Fruit fly (Drosophila melanogaster) whole organism, embryonic: ENCODE measurements around the gene CG45045.

Experiments
- CG10321 ChIP-seq: fragments of 200-800 bp; sonication (Bioruptor generic); IDR thresholded peaks from 2 replicates; pipeline ENCODE4 v1.3.6; 2022; ENCODE audit warnings: missing biosample characterization, missing genetic modification characterization
- CG10565 ChIP-seq: fragments of 200-800 bp; sonication (Bioruptor generic); optimal IDR thresholded peaks from 3 replicates; lab custom pipeline; 2016; ENCODE audit warnings: missing biosample characterization, mild to moderate bottlenecking, missing genetic modification characterization
- CG11247 ChIP-seq: fragments of 200-800 bp; sonication (Bioruptor generic); IDR thresholded peaks from 2 replicates; pipeline ENCODE4 v1.3.6; 2022; ENCODE audit warnings: missing biosample characterization, missing genetic modification characterization
- CG11723 ChIP-seq: fragments of 200-800 bp; sonication (Bioruptor generic); optimal IDR thresholded peaks from 2 replicates; lab custom pipeline; 2017; ENCODE audit warnings: missing biosample characterization, mild to moderate bottlenecking, missing genetic modification characterization
- CG12769 ChIP-seq: fragments of 200-800 bp; sonication (Bioruptor generic); optimal IDR thresholded peaks from 2 replicates; lab custom pipeline; 2019; ENCODE audit warnings: missing biosample characterization, mild to moderate bottlenecking, missing genetic modification characterization, moderate library complexity
- CG12942 ChIP-seq: fragments of 200-800 bp; sonication (Bioruptor generic); optimal IDR thresholded peaks from 3 replicates; lab custom pipeline; 2016; ENCODE audit warnings: missing biosample characterization, missing genetic modification characterization
- CG16813 ChIP-seq: fragments of 200-800 bp; sonication (Bioruptor generic); IDR thresholded peaks from 3 replicates; pipeline ENCODE4 v1.3.6; 2022; ENCODE audit warnings: missing biosample characterization, missing genetic modification characterization; ENCODE audit not compliant: partially characterized antibody
- CG16815 ChIP-seq: fragments of 200-800 bp; sonication (Bioruptor generic); optimal IDR thresholded peaks from 3 replicates; lab custom pipeline; 2017; ENCODE audit warnings: missing biosample characterization, mild to moderate bottlenecking, missing genetic modification characterization
- CG17361 ChIP-seq: fragments of 200-800 bp; sonication (Bioruptor generic); IDR thresholded peaks from 3 replicates; pipeline ENCODE4 v1.3.6; 2022; ENCODE audit warnings: missing biosample characterization, missing genetic modification characterization
- CG17385 ChIP-seq: fragments of 200-800 bp; sonication (Bioruptor generic); optimal IDR thresholded peaks from 3 replicates; lab custom pipeline; 2018; ENCODE audit warnings: missing biosample characterization, mild to moderate bottlenecking, missing genetic modification characterization
- CG2712 ChIP-seq: fragments of 200-800 bp; optimal IDR thresholded peaks from 3 replicates; lab custom pipeline; 2019; ENCODE audit warnings: missing biosample characterization, mild to moderate bottlenecking, missing genetic modification characterization, moderate library complexity
- CG3281 ChIP-seq: fragments of 200-800 bp; sonication (Bioruptor generic); optimal IDR thresholded peaks from 3 replicates; lab custom pipeline; 2017; ENCODE audit warnings: missing biosample characterization, mild to moderate bottlenecking, missing genetic modification characterization
- CG34224 ChIP-seq: fragments of 200-800 bp; sonication (Bioruptor generic); IDR thresholded peaks from 3 replicates; pipeline ENCODE4 v1.3.6; 2022; ENCODE audit warnings: missing biosample characterization, missing genetic modification characterization; ENCODE audit not compliant: partially characterized antibody
- CG3847 ChIP-seq: fragments of 200-800 bp; sonication (Bioruptor generic); IDR thresholded peaks from 2 replicates; pipeline ENCODE4 v1.3.6; 2022; ENCODE audit warnings: missing biosample characterization, missing genetic modification characterization
- CG4820 ChIP-seq: fragments of 200-800 bp; sonication (Bioruptor generic); optimal IDR thresholded peaks from 3 replicates; lab custom pipeline; 2016; ENCODE audit warnings: missing biosample characterization, missing genetic modification characterization
- CG5180 ChIP-seq: fragments of 200-800 bp; sonication (Bioruptor generic); optimal IDR thresholded peaks from 3 replicates; lab custom pipeline; 2017; ENCODE audit warnings: missing biosample characterization, missing genetic modification characterization, mild to moderate bottlenecking, moderate library complexity, missing genetic modification reagents
- CG6254 ChIP-seq: fragments of 200-800 bp; sonication (Bioruptor generic); optimal IDR thresholded peaks from 3 replicates; lab custom pipeline; 2017; ENCODE audit warnings: mild to moderate bottlenecking, missing biosample characterization, missing genetic modification reagents, missing genetic modification characterization
- CG7786 ChIP-seq: fragments of 200-800 bp; sonication (Bioruptor generic); optimal IDR thresholded peaks from 2 replicates; lab custom pipeline; 2016; ENCODE audit warnings: missing biosample characterization, missing genetic modification characterization
- CG8388 ChIP-seq: fragments of 200-800 bp; sonication (Bioruptor generic); optimal IDR thresholded peaks from 2 replicates; lab custom pipeline; 2019; ENCODE audit warnings: missing biosample characterization, mild to moderate bottlenecking, missing genetic modification characterization, moderate library complexity
- CG9797 ChIP-seq: fragments of 200-800 bp; sonication (Bioruptor generic); optimal IDR thresholded peaks from 3 replicates; lab custom pipeline; 2018; ENCODE audit warnings: missing biosample characterization, mild to moderate bottlenecking, missing genetic modification characterization
- D ChIP-seq, 2 experiments: fragments of 200-800 bp in 1 of 2; fragments of >200 bp in 1 of 2; sonication (Bioruptor generic) in 1 of 2; optimal IDR thresholded peaks; 2 replicates in 1 of 2; 3 replicates in 1 of 2; lab custom pipeline; 2017; ENCODE audit warnings: mild to moderate bottlenecking in 1 of 2, missing biosample characterization in 1 of 2, missing genetic modification characterization in 1 of 2, missing genetic modification reagents in 1 of 2
- Dek ChIP-seq: fragments of 200-800 bp; sonication (Bioruptor generic); optimal IDR thresholded peaks from 3 replicates; lab custom pipeline; 2019; ENCODE audit warnings: missing biosample characterization, mild to moderate bottlenecking, missing genetic modification characterization, moderate library complexity
- Dll ChIP-seq: fragments of 200-800 bp; sonication (Bioruptor generic); IDR thresholded peaks from 4 replicates; pipeline ENCODE4 v1.3.6; 2022; ENCODE audit warnings: missing biosample characterization, missing genetic modification characterization; ENCODE audit not compliant: partially characterized antibody
- Dp ChIP-seq: fragments of 200-800 bp; sonication (Bioruptor generic); optimal IDR thresholded peaks from 2 replicates; lab custom pipeline; 2018; ENCODE audit warnings: missing biosample characterization, mild to moderate bottlenecking, missing genetic modification characterization, moderate library complexity
- Fer2 ChIP-seq: fragments of 200-800 bp; sonication (Bioruptor generic); optimal IDR thresholded peaks from 2 replicates; lab custom pipeline; 2018; ENCODE audit warnings: missing biosample characterization, mild to moderate bottlenecking, missing genetic modification characterization, moderate library complexity
- Gsc ChIP-seq: fragments of 200-800 bp; sonication (Bioruptor generic); IDR thresholded peaks from 2 replicates; pipeline ENCODE4 v1.3.6; 2022; ENCODE audit warnings: missing biosample characterization, missing genetic modification characterization
- HLH4C ChIP-seq: fragments of 200-800 bp; sonication (Bioruptor generic); IDR thresholded peaks from 3 replicates; pipeline ENCODE4 v1.3.6; 2022; ENCODE audit warnings: missing biosample characterization, missing genetic modification characterization; ENCODE audit not compliant: partially characterized antibody
- Lim3 ChIP-seq: fragments of 200-800 bp; sonication (Bioruptor generic); IDR thresholded peaks from 2 replicates; pipeline ENCODE4 v1.3.6; 2022; ENCODE audit warnings: missing biosample characterization, missing genetic modification characterization
- MESR4 ChIP-seq: fragments of 200-800 bp; sonication (Bioruptor generic); optimal IDR thresholded peaks from 2 replicates; lab custom pipeline; 2018; ENCODE audit warnings: missing biosample characterization, mild to moderate bottlenecking, missing genetic modification characterization, moderate library complexity
- Nf-YB ChIP-seq: fragments of 200-800 bp; sonication (Bioruptor generic); optimal IDR thresholded peaks from 3 replicates; lab custom pipeline; 2019; ENCODE audit warnings: missing biosample characterization, mild to moderate bottlenecking, missing genetic modification characterization, moderate library complexity
- Optix ChIP-seq: fragments of 200-800 bp; sonication (Bioruptor generic); IDR thresholded peaks from 3 replicates; pipeline ENCODE4 v1.3.6; 2022; ENCODE audit warnings: missing biosample characterization, missing genetic modification characterization
- Xbp1 ChIP-seq: fragments of 200-800 bp; sonication (Bioruptor generic); optimal IDR thresholded peaks from 3 replicates; lab custom pipeline; 2016; ENCODE audit warnings: missing biosample characterization, mild to moderate bottlenecking, missing genetic modification characterization
- amos ChIP-seq: fragments of 200-800 bp; sonication (Bioruptor generic); IDR thresholded peaks from 2 replicates; pipeline ENCODE4 v1.3.6; 2022; ENCODE audit warnings: missing biosample characterization, missing genetic modification characterization; ENCODE audit not compliant: partially characterized antibody
- bab2 ChIP-seq: fragments of 200-800 bp; sonication (Bioruptor generic); optimal IDR thresholded peaks from 2 replicates; lab custom pipeline; 2016; ENCODE audit warnings: missing biosample characterization, missing genetic modification characterization
- chinmo ChIP-seq: fragments of 200-800 bp; sonication (Bioruptor generic); IDR thresholded peaks from 4 replicates; pipeline ENCODE4 v1.3.6; 2022; ENCODE audit warnings: missing biosample characterization, missing genetic modification characterization; ENCODE audit not compliant: partially characterized antibody
- corto ChIP-seq: fragments of 200-800 bp; sonication (Bioruptor generic); optimal IDR thresholded peaks from 2 replicates; lab custom pipeline; 2016; ENCODE audit warnings: missing biosample characterization, mild to moderate bottlenecking, missing genetic modification characterization, moderate library complexity
- fu2 ChIP-seq: fragments of 200-800 bp; sonication (Bioruptor generic); optimal IDR thresholded peaks from 2 replicates; lab custom pipeline; 2016; ENCODE audit warnings: missing biosample characterization, missing genetic modification characterization
- grau ChIP-seq: fragments of 200-800 bp; optimal IDR thresholded peaks from 3 replicates; lab custom pipeline; 2019; ENCODE audit warnings: missing biosample characterization, mild to moderate bottlenecking, missing genetic modification characterization, moderate library complexity
- gsb-n ChIP-seq: fragments of 200-800 bp; sonication (Bioruptor generic); optimal IDR thresholded peaks from 3 replicates; lab custom pipeline; 2018; ENCODE audit warnings: missing biosample characterization, mild to moderate bottlenecking, missing genetic modification characterization
- lov ChIP-seq, 2 experiments: fragments of 200-800 bp in 1 of 2; fragments of >200 bp in 1 of 2; sonication (Bioruptor generic) in 1 of 2; IDR thresholded peaks in 1 of 2; optimal IDR thresholded peaks in 1 of 2; 2 replicates in 1 of 2; 3 replicates in 1 of 2; pipeline versions ENCODE4 v1.3.6 to Lab custom; 2017 to 2022; ENCODE audit warnings: missing biosample characterization in 1 of 2, missing genetic modification characterization in 1 of 2
- nom ChIP-seq: fragments of 200-800 bp; sonication (Bioruptor generic); optimal IDR thresholded peaks from 2 replicates; lab custom pipeline; 2017; ENCODE audit warnings: missing biosample characterization, missing genetic modification characterization, mild to moderate bottlenecking, moderate library complexity, missing genetic modification reagents
- onecut ChIP-seq: fragments of 200-800 bp; sonication (Bioruptor generic); IDR thresholded peaks from 2 replicates; pipeline ENCODE4 v1.3.6; 2022; ENCODE audit warnings: missing biosample characterization, missing genetic modification characterization
- pho ChIP-seq: fragments of 200-800 bp; sonication (Bioruptor generic); optimal IDR thresholded peaks from 2 replicates; lab custom pipeline; 2016; ENCODE audit warnings: missing biosample characterization, missing genetic modification characterization
- slbo ChIP-seq: fragments of 200-800 bp; sonication (Bioruptor generic); IDR thresholded peaks from 2 replicates; pipeline ENCODE4 v1.3.6; 2022; ENCODE audit warnings: missing biosample characterization, missing genetic modification characterization
- slou ChIP-seq: fragments of 200-800 bp; sonication (Bioruptor generic); optimal IDR thresholded peaks from 3 replicates; lab custom pipeline; 2016; ENCODE audit warnings: missing biosample characterization, missing genetic modification characterization
- stwl ChIP-seq: fragments of 200-800 bp; sonication (Bioruptor generic); optimal IDR thresholded peaks from 3 replicates; lab custom pipeline; 2018; ENCODE audit warnings: missing biosample characterization, mild to moderate bottlenecking, missing genetic modification characterization, moderate library complexity
- sug ChIP-seq: fragments of 200-800 bp; optimal IDR thresholded peaks from 2 replicates; lab custom pipeline; 2019; ENCODE audit warnings: missing biosample characterization, mild to moderate bottlenecking, missing genetic modification characterization, moderate library complexity
- tap ChIP-seq: fragments of 200-800 bp; optimal IDR thresholded peaks from 3 replicates; lab custom pipeline; 2019; ENCODE audit warnings: missing biosample characterization, mild to moderate bottlenecking, missing genetic modification characterization, moderate library complexity

Gene CG45045

dm6 chr3R:17670857-17671336 is 3.5 kb downstream of the CG45045 start, which contains the start of the genes CG7523 and Mps1 (continued):
- TF ChIP-seq CG8388 (GFP tag; lab: Kevin White, UChicago) (peak; percentile 41), CG17385 (GFP tag; lab: Kevin White, UChicago) (no peak), MESR4 (GFP tag; lab: Kevin White, UChicago) (no peak), CG12942 (GFP tag; lab: Kevin White, UChicago) (no peak), CG10321 (GFP tag; lab: Robert Waterston, UW) (no peak), tap (tag; lab: Kevin White, UChicago) (no peak), CG17361 (GFP tag; lab: Robert Waterston, UW) (peak; percentile 59; the same call in 2 of the 3 replicates), CG12769 (tag; lab: Kevin White, UChicago) (no peak), slbo (no peak), CG3847 (GFP tag; lab: Robert Waterston, UW) (peak; percentile 63), Nf-YB (peak; percentile 33), CG7786 (GFP tag; lab: Kevin White, UChicago) (no peak), gsb-n (no peak), CG2712 (tag; lab: Kevin White, UChicago) (peak; percentile 38), HLH4C (no peak), grau (tag; lab: Kevin White, UChicago) (peak; percentile 26), pho (GFP tag; lab: Kevin White, UChicago) (peak; percentile 19), Dll (GFP tag; lab: Robert Waterston, UW) (0 out of 4 replicates have a peak, but pooled peaks have one; percentile 22), bab2 (GFP tag; lab: Kevin White, UChicago) (no peak), Dek (tag; lab: Kevin White, UChicago) (peak; percentile 48), fu2 (GFP tag; lab: Kevin White, UChicago) (no peak), lov (optimal IDR thresholded peaks at IDR 0.05; lab: Kevin White, UChicago) (no peak), lov (GFP tag; IDR thresholded peaks at IDR 0.05; lab: Robert Waterston, UW) (no peak), CG16815 (no peak), CG6254 (GFP tag; lab: Kevin White, UChicago) (no peak), CG3281 (GFP tag; lab: Kevin White, UChicago) (no peak), CG11247 (GFP tag; lab: Robert Waterston, UW) (no peak), chinmo (GFP tag; lab: Robert Waterston, UW) (no peak), Lim3 (no peak), Gsc (GFP tag; lab: Robert Waterston, UW) (no peak), corto (GFP tag; lab: Kevin White, UChicago) (no peak), CG34224 (GFP tag; lab: Robert Waterston, UW) (no peak), stwl (tag; lab: Kevin White, UChicago) (peak; percentile 87), CG4820 (GFP tag; lab: Kevin White, UChicago) (no peak), Xbp1 (GFP tag; lab: Kevin White, UChicago) (peak; percentile 4), nom (no peak), CG16813 (no peak), CG5180 (GFP tag; lab: Kevin White, UChicago) (no peak), CG10565 (GFP tag; lab: Kevin White, UChicago) (no peak), Dp (peak; percentile 78), amos (GFP tag; lab: Robert Waterston, UW) (peak; percentile 30; the same call in 1 of the 2 replicates), Fer2 (no peak), D (optimal IDR thresholded peaks at IDR 0.05; lab: Kevin White, UChicago) (no peak), D (GFP tag; optimal IDR thresholded peaks at IDR 0.05; lab: Kevin White, UChicago) (no peak), onecut (GFP tag; lab: Robert Waterston, UW) (peak; percentile 49; the same call in 1 of the 2 replicates), sug (tag; lab: Kevin White, UChicago) (peak; percentile 37), Optix (GFP tag; lab: Robert Waterston, UW) (no peak), CG9797 (GFP tag; lab: Kevin White, UChicago) (peak; percentile 53), slou (GFP tag; lab: Kevin White, UChicago) (no peak), CG11723 (GFP tag; lab: Kevin White, UChicago) (no peak)
